Worm (Caenorhabditis elegans): Measurements from ENCODE around the gene ceh-10.

The ceh-10 gene

ce11 chrIII:5839147-5839546 lies 40.3 kb downstream of the ceh-10 start (continued):
- TF ChIP-seq mes-2 (tag; optimal IDR thresholded peaks at IDR 0.05; ENCODE audit: poor library complexity, severe bottlenecking) (peak; percentile 21), unc-62 (GFP tag; optimal IDR thresholded peaks at IDR 0.05 in 1 of 2) (no peak), unc-62 (tag; optimal IDR thresholded peaks at IDR 0.05) (no peak), hlh-11 (tag; optimal IDR thresholded peaks at IDR 0.05) (peak; percentile 62)

DNA sequence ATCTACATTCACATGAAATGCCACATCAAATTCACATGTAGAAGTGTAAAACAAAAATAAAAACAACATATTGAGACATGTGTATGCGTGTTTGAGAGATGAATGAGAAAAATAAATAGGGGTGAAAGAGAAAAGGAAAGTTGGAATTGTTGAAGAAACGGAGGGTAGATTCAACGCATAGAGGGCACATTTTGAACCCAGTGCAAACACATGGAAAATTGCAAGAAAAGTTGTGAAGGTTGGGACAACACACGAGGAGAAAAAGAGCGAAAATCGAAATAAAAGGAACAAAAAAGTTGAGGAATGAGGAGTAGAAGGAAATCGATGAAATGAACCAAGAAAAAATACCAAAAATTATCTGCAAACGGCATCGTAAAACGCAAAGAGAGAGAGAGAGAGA lies 40.8 kb downstream of the ceh-10 start:
- TF ChIP-seq madf-9 (GFP tag; conservative IDR thresholded peaks at IDR 0.05) = no peak
- TF ChIP-seq F26F4.8 (GFP tag; conservative IDR thresholded peaks at IDR 0.05) = no peak
- no peak for TF ChIP-seq nhr-41 (GFP tag; IDR thresholded peaks at IDR 0.05)
- peak in 1 of 2 experiments; percentile 38 for TF ChIP-seq daf-16 (GFP tag; optimal IDR thresholded peaks at IDR 0.05)
- no peak for TF ChIP-seq daf-16 (tag; optimal IDR thresholded peaks at IDR 0.05)
- TF ChIP-seq dve-1 (tag; optimal IDR thresholded peaks at IDR 0.05; ENCODE audit: insufficient read depth) = no peak
- TF ChIP-seq nhr-28 (tag; optimal IDR thresholded peaks at IDR 0.05) = no peak
- TF ChIP-seq mdt-29 (GFP tag; IDR thresholded peaks at IDR 0.05) = no peak
- TF ChIP-seq tra-1 (GFP tag; IDR thresholded peaks at IDR 0.05) = no peak
- TF ChIP-seq fkh-10 (GFP tag; optimal IDR thresholded peaks at IDR 0.05) = no peak
- TF ChIP-seq unc-62 (GFP tag; optimal IDR thresholded peaks at IDR 0.05 in 1 of 2) = peak in 1 of 2 experiments; percentile 91
- no peak for TF ChIP-seq unc-62 (tag; optimal IDR thresholded peaks at IDR 0.05)
- TF ChIP-seq ceh-44 (GFP tag; IDR thresholded peaks at IDR 0.05) = no peak
- no peak for TF ChIP-seq duxl-1 (tag; optimal IDR thresholded peaks at IDR 0.05; ENCODE audit: poor library complexity)
- 0 out of 2 replicates have a peak, but pooled peaks have one; percentile 0 for TF ChIP-seq mxl-2 (GFP tag; conservative IDR thresholded peaks at IDR 0.05)
- no peak for TF ChIP-seq Y75B8A.6 (GFP tag; IDR thresholded peaks at IDR 0.05)
- no peak for TF ChIP-seq unc-130 (GFP tag; optimal IDR thresholded peaks at IDR 0.05)
- no peak for TF ChIP-seq lsy-2 (tag; optimal IDR thresholded peaks at IDR 0.05)

ce11 chrIII:5840277-5840676 lies 41.4 kb downstream of the ceh-10 start:
- TF ChIP-seq mxl-3 (GFP tag; optimal IDR thresholded peaks at IDR 0.05) = peak; percentile 61
- no peak for TF ChIP-seq nhr-76 (tag; optimal IDR thresholded peaks at IDR 0.05)
- no peak for TF ChIP-seq ceh-62 (tag; optimal IDR thresholded peaks at IDR 0.05)
- TF ChIP-seq rbr-2 (tag; optimal IDR thresholded peaks at IDR 0.05) = no peak
- TF ChIP-seq madf-5 (GFP tag; IDR thresholded peaks at IDR 0.05) = 0 out of 4 replicates have a peak, but pooled peaks of 1 of the 2 experiments have one; percentile 35
- TF ChIP-seq set-16 (GFP tag; IDR thresholded peaks at IDR 0.05) = no peak
- TF ChIP-seq aly-2 (tag; optimal IDR thresholded peaks at IDR 0.05) = no peak
- TF ChIP-seq ceh-82 (tag; optimal IDR thresholded peaks at IDR 0.05) = no peak
- peak; percentile 16 for TF ChIP-seq dve-1 (tag; optimal IDR thresholded peaks at IDR 0.05; ENCODE audit: insufficient read depth)
- peak; percentile 45 for TF ChIP-seq hlh-11 (tag; optimal IDR thresholded peaks at IDR 0.05)
- no peak for TF ChIP-seq zag-1 (tag; optimal IDR thresholded peaks at IDR 0.05)
- TF ChIP-seq daf-16 (GFP tag; optimal IDR thresholded peaks at IDR 0.05) = no peak
- peak; percentile 49 for TF ChIP-seq daf-16 (tag; optimal IDR thresholded peaks at IDR 0.05)
- no peak for TF ChIP-seq ctbp-1 (GFP tag; IDR thresholded peaks at IDR 0.05)
- peak; percentile 43; the same call in 1 of the 2 replicates for TF ChIP-seq dmd-6 (GFP tag; IDR thresholded peaks at IDR 0.05)
- no peak for TF ChIP-seq arid-1 (GFP tag; conservative IDR thresholded peaks at IDR 0.05)
- TF ChIP-seq pqm-1 (tag; optimal IDR thresholded peaks at IDR 0.05) = peak; percentile 59
- TF ChIP-seq F44E2.7 (GFP tag; IDR thresholded peaks at IDR 0.05) = no peak
- TF ChIP-seq mep-1 (tag; optimal IDR thresholded peaks at IDR 0.05) = no peak
- no peak for TF ChIP-seq F37D6.2 (tag; optimal IDR thresholded peaks at IDR 0.05)
- TF ChIP-seq lsy-2 (tag; optimal IDR thresholded peaks at IDR 0.05) = no peak
- TF ChIP-seq jun-1 (tag; optimal IDR thresholded peaks at IDR 0.05) = no peak
- TF ChIP-seq mes-2 (tag; optimal IDR thresholded peaks at IDR 0.05; ENCODE audit: poor library complexity, severe bottlenecking) = peak; percentile 24
- 0 out of 2 replicates have a peak, but pooled peaks have one; percentile 8 for TF ChIP-seq mdt-29 (GFP tag; IDR thresholded peaks at IDR 0.05)
- TF ChIP-seq F49E8.2 (tag; optimal IDR thresholded peaks at IDR 0.05; ENCODE audit: borderline replicate concordance) = no peak
- peak; percentile 41 for TF ChIP-seq nhr-28 (tag; optimal IDR thresholded peaks at IDR 0.05)
- TF ChIP-seq unc-62 (GFP tag; optimal IDR thresholded peaks at IDR 0.05 in 1 of 2) = peak in 1 of 2 experiments; percentile 87
- no peak for TF ChIP-seq unc-62 (tag; optimal IDR thresholded peaks at IDR 0.05)
- no peak for TF ChIP-seq saeg-2 (GFP tag; IDR thresholded peaks at IDR 0.05)
- no peak for TF ChIP-seq ceh-32 (tag; optimal IDR thresholded peaks at IDR 0.05; ENCODE audit: poor library complexity)
- no peak for TF ChIP-seq lin-39 (tag; optimal IDR thresholded peaks at IDR 0.05)
- TF ChIP-seq nhr-10 (tag; optimal IDR thresholded peaks at IDR 0.05) = no peak
- TF ChIP-seq lir-3 (tag; optimal IDR thresholded peaks at IDR 0.05) = no peak
- no peak for TF ChIP-seq lin-1 (GFP tag; IDR thresholded peaks at IDR 0.05)
- TF ChIP-seq mdl-1 (tag; optimal IDR thresholded peaks at IDR 0.05) = no peak
- TF ChIP-seq zip-11 (GFP tag; IDR thresholded peaks at IDR 0.05) = no peak
